Fruit fly (Drosophila melanogaster): ENCODE measurements around the gene mon2.

DNA sequence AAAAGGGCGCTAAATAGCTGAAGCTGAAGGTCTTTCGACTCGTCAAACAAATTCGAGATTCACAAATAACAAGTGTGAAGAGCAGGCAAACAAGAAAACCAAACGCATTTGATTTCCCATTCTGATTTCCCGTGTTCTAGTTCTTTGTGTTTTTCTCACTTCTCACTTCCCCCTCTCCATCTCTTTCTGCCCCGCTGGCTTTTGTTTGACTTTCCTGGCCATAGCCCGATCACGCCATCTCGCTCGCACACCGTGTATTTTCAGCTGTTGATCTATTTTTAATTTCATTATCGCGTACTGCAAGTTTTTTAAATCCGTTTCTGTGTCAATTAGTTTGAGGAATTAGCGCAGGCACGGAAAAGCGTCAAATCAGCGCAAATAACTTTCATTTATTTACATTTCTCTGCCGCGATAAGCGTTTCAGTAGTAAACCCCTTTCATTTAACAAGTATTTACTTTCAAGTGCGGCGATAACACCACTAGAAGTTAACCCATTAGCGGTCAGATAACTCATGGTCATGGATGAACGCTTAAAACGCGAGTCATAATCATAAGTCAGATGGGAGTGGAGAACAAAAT is 39.9 kb upstream of the mon2 start:
- no peak for TF ChIP-seq CTCF (optimal IDR thresholded peaks at IDR 0.05)
- no peak for TF ChIP-seq CG8478 (optimal IDR thresholded peaks at IDR 0.05)
